Worm (Caenorhabditis elegans) whole organism, young adult: Measurements from ENCODE around the gene spp-9.

ENCODE experiments used
- B0336.3 ChIP-seq: fragments of 200-800 bp; sonication (Bioruptor generic); IDR thresholded peaks from 2 replicates; pipeline ENCODE4 v1.3.6; 2022; ENCODE audit warnings: missing genetic modification characterization, missing compliant biosample characterization
- C06A6.2 ChIP-seq: fragments of 200-800 bp; sonication (Bioruptor generic); conservative IDR thresholded peaks from 2 replicates; pipeline ENCODE4 v1.3.6; 2022; ENCODE audit warnings: missing genetic modification characterization, missing compliant biosample characterization
- C17E4.6 ChIP-seq: fragments of 200-800 bp; sonication (Bioruptor generic); IDR thresholded peaks from 2 replicates; pipeline ENCODE4 v1.3.6; 2022; ENCODE audit warnings: missing genetic modification reagents, missing genetic modification characterization, missing compliant biosample characterization
- D2030.7 ChIP-seq: fragments of 200-800 bp; sonication (Bioruptor generic); IDR thresholded peaks from 2 replicates; pipeline ENCODE4 v1.3.6; 2022; ENCODE audit warnings: missing genetic modification reagents, missing genetic modification characterization, missing compliant biosample characterization
- F22D6.2 ChIP-seq: sonication (generic microtip); optimal IDR thresholded peaks from 2 replicates; lab custom pipeline; 2016; ENCODE audit warnings: mild to moderate bottlenecking, missing genetic modification characterization, missing compliant biosample characterization
- F23B12.7 ChIP-seq: sonication (generic microtip); optimal IDR thresholded peaks from 2 replicates; lab custom pipeline; 2017; ENCODE audit warnings: missing genetic modification characterization, mild to moderate bottlenecking, missing compliant biosample characterization, antibody characterized with exemption, moderate library complexity; ENCODE audit not compliant: insufficient read depth
- Y67H2A.10 ChIP-seq: fragments of 200-800 bp; sonication (Bioruptor generic); conservative IDR thresholded peaks from 2 replicates; pipeline ENCODE4 v1.3.6; 2022; ENCODE audit warnings: missing genetic modification reagents, missing genetic modification characterization, missing compliant biosample characterization
- aptf-2 ChIP-seq: fragments of 200-800 bp; sonication (Bioruptor generic); conservative IDR thresholded peaks from 2 replicates; pipeline ENCODE4 v1.3.6; 2022; ENCODE audit warnings: missing genetic modification reagents, missing genetic modification characterization, missing compliant biosample characterization
- attf-6 ChIP-seq: fragments of 200-800 bp; sonication (Bioruptor generic); IDR thresholded peaks from 2 replicates; pipeline ENCODE4 v1.3.6; 2022; ENCODE audit warnings: missing genetic modification reagents, missing genetic modification characterization, missing compliant biosample characterization
- ceh-40 ChIP-seq: fragments of 200-800 bp; sonication (Bioruptor generic); IDR thresholded peaks from 2 replicates; pipeline ENCODE4 v1.3.6; 2022; ENCODE audit warnings: missing genetic modification characterization, missing compliant biosample characterization
- ceh-58 ChIP-seq: fragments of 200-800 bp; sonication (Bioruptor generic); IDR thresholded peaks from 2 replicates; pipeline ENCODE4 v1.3.6; 2022; ENCODE audit warnings: missing genetic modification characterization, missing compliant biosample characterization
- die-1 ChIP-seq: sonication (generic microtip); optimal IDR thresholded peaks from 2 replicates; lab custom pipeline; 2016; ENCODE audit warnings: missing genotype, mild to moderate bottlenecking, missing genetic modification characterization, missing compliant biosample characterization
- dox-1 ChIP-seq: fragments of 200-800 bp; sonication (Bioruptor generic); IDR thresholded peaks from 2 replicates; pipeline ENCODE4 v1.3.6; 2022; ENCODE audit warnings: missing genetic modification reagents, missing genetic modification characterization, missing compliant biosample characterization
- egrh-3 ChIP-seq: fragments of 200-800 bp; sonication (Bioruptor generic); IDR thresholded peaks from 2 replicates; pipeline ENCODE4 v1.3.6; 2022; ENCODE audit warnings: missing genetic modification reagents, missing genetic modification characterization, missing compliant biosample characterization
- ekl-4 ChIP-seq: fragments of 200-800 bp; sonication (Bioruptor generic); IDR thresholded peaks from 2 replicates; pipeline ENCODE4 v1.3.6; 2022; ENCODE audit warnings: missing genetic modification reagents, missing genetic modification characterization, missing compliant biosample characterization
- him-1 ChIP-seq: sonication (generic microtip); optimal IDR thresholded peaks from 2 replicates; lab custom pipeline; 2016; ENCODE audit warnings: missing genotype, missing genetic modification reagents, missing genetic modification characterization, missing compliant biosample characterization
- hmg-1.2 ChIP-seq: fragments of 200-800 bp; sonication (Bioruptor generic); IDR thresholded peaks from 2 replicates; pipeline ENCODE4 v1.3.6; 2022; ENCODE audit warnings: missing genetic modification reagents, missing genetic modification characterization, missing compliant biosample characterization
- let-607 ChIP-seq, 2 experiments: fragments of 200-800 bp in 1 of 2; sonication (Bioruptor generic) in 1 of 2; sonication (generic microtip) in 1 of 2; optimal IDR thresholded peaks; 2 replicates each; lab custom pipeline; 2016 to 2018; ENCODE audit warnings: mild to moderate bottlenecking in 2 of 2, missing compliant biosample characterization in 2 of 2, missing genetic modification characterization in 2 of 2, moderate library complexity in 2 of 2, missing genotype in 1 of 2
- lir-1 ChIP-seq: fragments of 200-800 bp; sonication (Bioruptor generic); conservative IDR thresholded peaks from 2 replicates; pipeline ENCODE4 v1.3.6; 2022; ENCODE audit warnings: missing genetic modification reagents, missing genetic modification characterization, missing compliant biosample characterization
- lsy-27 ChIP-seq: sonication (generic microtip); optimal IDR thresholded peaks from 2 replicates; lab custom pipeline; 2017; ENCODE audit warnings: missing genetic modification characterization, mild to moderate bottlenecking, missing compliant biosample characterization, antibody characterized with exemption, missing genotype, borderline replicate concordance; ENCODE audit not compliant: insufficient read depth
- madf-6 ChIP-seq: fragments of 200-800 bp; sonication (Bioruptor generic); IDR thresholded peaks from 2 replicates; pipeline ENCODE4 v1.3.6; 2022; ENCODE audit warnings: missing genetic modification reagents, missing genetic modification characterization, missing compliant biosample characterization
- nhr-120 ChIP-seq: fragments of 200-800 bp; sonication (Bioruptor generic); IDR thresholded peaks from 2 replicates; pipeline ENCODE4 v1.3.6; 2022; ENCODE audit warnings: missing genetic modification characterization, missing compliant biosample characterization
- nhr-179 ChIP-seq: sonication (generic microtip); optimal IDR thresholded peaks from 2 replicates; lab custom pipeline; 2016; ENCODE audit warnings: mild to moderate bottlenecking, missing genetic modification characterization, missing compliant biosample characterization
- nhr-27 ChIP-seq: fragments of 200-800 bp; sonication (Bioruptor generic); optimal IDR thresholded peaks from 2 replicates; lab custom pipeline; 2018; ENCODE audit warnings: mild to moderate bottlenecking, missing genetic modification characterization, moderate library complexity, missing compliant biosample characterization
- nhr-80 ChIP-seq: sonication (generic microtip); optimal IDR thresholded peaks from 2 replicates; lab custom pipeline; 2016; ENCODE audit warnings: missing genetic modification characterization, missing compliant biosample characterization
- nhr-90 ChIP-seq: sonication (generic microtip); optimal IDR thresholded peaks from 2 replicates; lab custom pipeline; 2016; ENCODE audit warnings: missing genotype, mild to moderate bottlenecking, missing genetic modification characterization, missing compliant biosample characterization
- rec-8 ChIP-seq, 2 experiments: sonication (generic microtip); optimal IDR thresholded peaks; 2 replicates each; lab custom pipeline; 2016; ENCODE audit warnings: mild to moderate bottlenecking in 2 of 2, missing genetic modification characterization in 2 of 2, missing genetic modification reagents in 2 of 2, missing genotype in 2 of 2, missing biosample characterization in 1 of 2, missing compliant biosample characterization in 1 of 2, moderate library complexity in 1 of 2
- rpc-1 ChIP-seq, 2 experiments: fragments of 150-350 bp in 1 of 2; sonication (generic microtip) in 1 of 2; optimal IDR thresholded peaks; 2 replicates each; lab custom pipeline; 2014 to 2018; ENCODE audit warnings: missing biosample characterization in 1 of 2, missing genetic modification characterization in 1 of 2, missing genetic modification reagents in 1 of 2, missing genotype in 1 of 2
- sea-2 ChIP-seq: fragments of 200-800 bp; sonication (Bioruptor generic); IDR thresholded peaks from 2 replicates; pipeline ENCODE4 v1.3.6; 2022; ENCODE audit warnings: missing genetic modification characterization, missing compliant biosample characterization
- snpc-3.4 ChIP-seq: sonication (generic microtip); optimal IDR thresholded peaks from 2 replicates; lab custom pipeline; 2017; ENCODE audit warnings: missing genetic modification characterization, mild to moderate bottlenecking, missing compliant biosample characterization, antibody characterized with exemption, moderate library complexity, missing genotype, missing genetic modification reagents
- unc-130 ChIP-seq: sonication (generic microtip); optimal IDR thresholded peaks from 2 replicates; lab custom pipeline; 2016; ENCODE audit warnings: missing genetic modification reagents, missing genetic modification characterization, missing compliant biosample characterization
- ztf-22 ChIP-seq: fragments of 200-800 bp; sonication (Bioruptor generic); optimal IDR thresholded peaks from 2 replicates; lab custom pipeline; 2018; ENCODE audit warnings: mild to moderate bottlenecking, missing genetic modification characterization, moderate library complexity, missing compliant biosample characterization
- ztf-25 ChIP-seq: fragments of 200-800 bp; sonication (Bioruptor generic); IDR thresholded peaks from 2 replicates; pipeline ENCODE4 v1.3.6; 2022; ENCODE audit warnings: missing genetic modification reagents, missing genetic modification characterization, missing compliant biosample characterization
- ztf-28 ChIP-seq: fragments of 200-800 bp; sonication (Bioruptor generic); IDR thresholded peaks from 2 replicates; pipeline ENCODE4 v1.3.6; 2022; ENCODE audit warnings: missing genetic modification reagents, missing genetic modification characterization, missing compliant biosample characterization

The spp-9 gene

ce11 chrX:11489830-11490229, 2.2 kb downstream of the spp-9 start, which contains the start of gene spp-21:
TSS of gene spp-21 (plus strand) at chrX:11490130.
- TF ChIP-seq F22D6.2 (tag; lab: Kevin White, UChicago) (no peak), rpc-1 (optimal IDR thresholded peaks at IDR 0.05; lab: Kevin White, UChicago) (no peak), rpc-1 (tag; optimal IDR thresholded peaks at IDR 0.05; lab: Kevin White, UChicago) (no peak)

ce11 chrX:11491835-11492234, 4.3 kb downstream of the spp-9 start:
- TF ChIP-seq unc-130 (GFP tag; lab: Kevin White, UChicago), result no peak
- TF ChIP-seq Y67H2A.10 (GFP tag; lab: Robert Waterston, UW), result no peak
- TF ChIP-seq dox-1 (GFP tag; lab: Robert Waterston, UW), result no peak
- no peak for TF ChIP-seq B0336.3 (GFP tag; lab: Robert Waterston, UW)
- TF ChIP-seq ztf-28 (GFP tag; lab: Robert Waterston, UW), result no peak
- TF ChIP-seq nhr-120 (GFP tag; lab: Robert Waterston, UW), result no peak
- no peak for TF ChIP-seq F23B12.7 (tag; lab: Kevin White, UChicago)
- no peak for TF ChIP-seq ztf-22 (GFP tag; lab: Kevin White, UChicago)
- TF ChIP-seq die-1, result no peak
- no peak for TF ChIP-seq C17E4.6 (GFP tag; lab: Robert Waterston, UW)
- no peak for TF ChIP-seq nhr-27 (tag; lab: Kevin White, UChicago)
- no peak for TF ChIP-seq lir-1 (GFP tag; lab: Robert Waterston, UW)

- TF ChIP-seq lsy-27 (no peak), ztf-28 (GFP tag; lab: Robert Waterston, UW) (no peak), nhr-80 (peak; percentile 24), D2030.7 (GFP tag; lab: Robert Waterston, UW) (no peak), ekl-4 (GFP tag; lab: Robert Waterston, UW) (no peak)
Measured at ce11 chrX:11498871-11499270, 11.3 kb downstream of the spp-9 start.

- TF ChIP-seq ztf-22 (GFP tag; lab: Kevin White, UChicago) (no peak), dox-1 (GFP tag; lab: Robert Waterston, UW) (0 out of 2 replicates have a peak, but pooled peaks have one; percentile 28), sea-2 (GFP tag; lab: Robert Waterston, UW) (no peak), egrh-3 (no peak), ztf-25 (GFP tag; lab: Robert Waterston, UW) (no peak), nhr-80 (peak; percentile 85), die-1 (no peak), ceh-58 (no peak), him-1 (tag; lab: Kevin White, UChicago) (no peak), rec-8 (tag; optimal IDR thresholded peaks at IDR 0.05; lab: Kevin White, UChicago) (no peak), aptf-2 (GFP tag; lab: Robert Waterston, UW) (no peak), C06A6.2 (GFP tag; lab: Robert Waterston, UW) (no peak)
Measured at ce11 chrX:11499738-11500137, 12.2 kb downstream of the spp-9 start, which contains the start of gene T25C12.3. TSS of gene T25C12.3 (minus strand) at chrX:11499999.

- TF ChIP-seq ceh-40 (GFP tag; lab: Robert Waterston, UW) (no peak), nhr-80 (peak; percentile 47), let-607 (tag; optimal IDR thresholded peaks at IDR 0.05; lab: Kevin White, UChicago) (peak in 1 of 2 experiments; percentile 21), madf-6 (no peak)
Measured at ce11 chrX:11500589-11500988, 13.0 kb downstream of the spp-9 start.

- TF ChIP-seq hmg-1.2 (GFP tag; lab: Robert Waterston, UW), result no peak
- no peak for TF ChIP-seq nhr-90 (tag; lab: Kevin White, UChicago)
- TF ChIP-seq attf-6 (GFP tag; lab: Robert Waterston, UW), result no peak
- TF ChIP-seq snpc-3.4, result no peak
- no peak for TF ChIP-seq nhr-179
Measured at ce11 chrX:11501967-11502366, 14.4 kb downstream of the spp-9 start, which contains the start of gene F29G6.1. TSS of gene F29G6.1 (plus strand) at chrX:11502267.
